Worm (Caenorhabditis elegans) whole organism, L1 larva: ENCODE measurements around the gene mpst-7.

ENCODE experiments used
- C04F5.9 ChIP-seq: sonication (generic microtip); optimal IDR thresholded peaks from 2 replicates; lab custom pipeline; 2016; ENCODE audit warnings: missing genetic modification characterization, missing compliant biosample characterization
- C16A3.4 ChIP-seq: fragments of 150-350 bp; optimal IDR thresholded peaks from 2 replicates; lab custom pipeline; 2014; ENCODE audit warnings: missing biosample characterization, missing genetic modification characterization
- aha-1 ChIP-seq: fragments of 150-350 bp; optimal IDR thresholded peaks from 2 replicates; lab custom pipeline; 2014; ENCODE audit warnings: missing biosample characterization, missing genetic modification characterization
- alr-1 ChIP-seq: fragments of 200-800 bp; sonication (Bioruptor generic); optimal IDR thresholded peaks from 2 replicates; lab custom pipeline; 2018; ENCODE audit warnings: borderline replicate concordance, mild to moderate bottlenecking, missing genetic modification characterization, missing compliant biosample characterization
- aly-2 ChIP-seq: fragments of 150-350 bp; optimal IDR thresholded peaks from 2 replicates; lab custom pipeline; 2014; ENCODE audit warnings: missing biosample characterization, missing genetic modification characterization
- blmp-1 ChIP-seq: fragments of 150-350 bp; optimal IDR thresholded peaks from 2 replicates; lab custom pipeline; 2014; ENCODE audit warnings: missing biosample characterization, missing genetic modification characterization
- ceh-82 ChIP-seq, 3 experiments: fragments of 150-350 bp in 1 of 3; sonication (generic microtip) in 2 of 3; optimal IDR thresholded peaks; 2 replicates each; lab custom pipeline; 2014 to 2017; ENCODE audit warnings: missing biosample characterization in 3 of 3, missing genetic modification characterization in 3 of 3
- ceh-90 ChIP-seq: sonication (generic microtip); optimal IDR thresholded peaks from 2 replicates; lab custom pipeline; 2016; ENCODE audit warnings: missing genetic modification characterization, missing compliant biosample characterization
- ces-1 ChIP-seq: fragments of 150-350 bp; optimal IDR thresholded peaks from 2 replicates; lab custom pipeline; 2014; ENCODE audit warnings: missing biosample characterization, missing genetic modification reagents, missing genetic modification characterization
- dsc-1 ChIP-seq: sonication (generic microtip); optimal IDR thresholded peaks from 2 replicates; lab custom pipeline; 2016; ENCODE audit warnings: mild to moderate bottlenecking, missing genetic modification characterization, missing compliant biosample characterization
- efl-1 ChIP-seq, 4 experiments: fragments of 150-350 bp; optimal IDR thresholded peaks in 3 of 4; peaks in 1 of 4; 1 replicate in 1 of 4; 2 replicates in 3 of 4; lab custom pipeline; 2014; ENCODE audit warnings: missing biosample characterization in 2 of 4, missing genetic modification characterization in 2 of 4, missing genetic modification reagents in 2 of 4
- egl-27 ChIP-seq, 2 experiments: fragments of 150-350 bp in 1 of 2; sonication (generic microtip); optimal IDR thresholded peaks; 3 replicates each; lab custom pipeline; 2017 to 2018; ENCODE audit warnings: missing biosample characterization in 2 of 2, missing genetic modification characterization in 2 of 2, missing genetic modification reagents in 2 of 2
- elt-2 ChIP-seq: sonication (generic microtip); optimal IDR thresholded peaks from 2 replicates; lab custom pipeline; 2016; ENCODE audit warnings: missing genetic modification characterization, mild to moderate bottlenecking, inconsistent platforms, missing compliant biosample characterization, missing genetic modification reagents
- elt-3 ChIP-seq, 6 experiments: fragments of 150-350 bp in 1 of 6; sonication (generic microtip); optimal IDR thresholded peaks; 2 replicates each; lab custom pipeline; 2017 to 2018; ENCODE audit warnings: missing biosample characterization in 6 of 6, missing genetic modification characterization in 6 of 6, inconsistent platforms in 1 of 6
- fkh-4 ChIP-seq: sonication (generic microtip); optimal IDR thresholded peaks from 2 replicates; lab custom pipeline; 2016; ENCODE audit warnings: missing compliant biosample characterization, missing genetic modification characterization, borderline replicate concordance
- fkh-8 ChIP-seq: sonication (generic microtip); optimal IDR thresholded peaks from 2 replicates; lab custom pipeline; 2016; ENCODE audit warnings: mild to moderate bottlenecking, missing genetic modification characterization, missing compliant biosample characterization
- grh-1 ChIP-seq: fragments of 200-800 bp; sonication (Bioruptor generic); IDR thresholded peaks from 2 replicates; pipeline ENCODE4 v1.3.6; 2022; ENCODE audit warnings: missing genetic modification reagents, missing genetic modification characterization, missing compliant biosample characterization
- hpl-2 ChIP-seq: fragments of 150-350 bp; optimal IDR thresholded peaks from 2 replicates; lab custom pipeline; 2014; ENCODE audit warnings: missing biosample characterization, missing genetic modification reagents, missing genetic modification characterization
- isw-1 ChIP-seq: fragments of 200-800 bp; sonication (Bioruptor generic); IDR thresholded peaks from 2 replicates; pipeline ENCODE4 v1.3.6; 2022; ENCODE audit warnings: missing genetic modification characterization, missing compliant biosample characterization
- lin-14 ChIP-seq: fragments of 200-800 bp; sonication (Bioruptor generic); optimal IDR thresholded peaks from 2 replicates; lab custom pipeline; 2018; ENCODE audit warnings: mild to moderate bottlenecking, missing genetic modification characterization, moderate library complexity, missing compliant biosample characterization
- lin-15B ChIP-seq: fragments of 150-350 bp; sonication (generic microtip); optimal IDR thresholded peaks from 3 replicates; lab custom pipeline; 2014; ENCODE audit warnings: missing biosample characterization, missing genetic modification characterization
- lin-35 ChIP-seq, 2 experiments: fragments of 150-350 bp; optimal IDR thresholded peaks; 2 replicates each; lab custom pipeline; 2014; ENCODE audit warnings: missing biosample characterization in 2 of 2, missing genetic modification characterization in 2 of 2, missing genetic modification reagents in 2 of 2
- lsy-2 ChIP-seq, 2 experiments: fragments of 150-350 bp; optimal IDR thresholded peaks; 2 replicates each; lab custom pipeline; 2014; ENCODE audit warnings: missing biosample characterization in 2 of 2, missing genetic modification characterization in 2 of 2
- mef-2 ChIP-seq: fragments of 150-350 bp; optimal IDR thresholded peaks from 2 replicates; lab custom pipeline; 2014; ENCODE audit warnings: missing biosample characterization, missing genetic modification characterization
- nhr-11 ChIP-seq: fragments of 150-350 bp; optimal IDR thresholded peaks from 2 replicates; lab custom pipeline; 2014; ENCODE audit warnings: missing biosample characterization, missing genetic modification characterization
- nhr-20 ChIP-seq: sonication (generic microtip); optimal IDR thresholded peaks from 2 replicates; lab custom pipeline; 2016; ENCODE audit warnings: mild to moderate bottlenecking, missing genetic modification characterization, missing compliant biosample characterization
- nhr-237 ChIP-seq: fragments of 150-350 bp; optimal IDR thresholded peaks from 2 replicates; lab custom pipeline; 2014; ENCODE audit warnings: missing biosample characterization, missing genetic modification characterization
- nhr-90 ChIP-seq: sonication (generic microtip); optimal IDR thresholded peaks from 2 replicates; lab custom pipeline; 2016; ENCODE audit warnings: mild to moderate bottlenecking, missing genetic modification characterization, missing compliant biosample characterization; ENCODE audit not compliant: poor library complexity
- pag-3 ChIP-seq: sonication (generic microtip); optimal IDR thresholded peaks from 2 replicates; lab custom pipeline; 2017; ENCODE audit warnings: missing genetic modification characterization, mild to moderate bottlenecking, missing compliant biosample characterization, antibody characterized with exemption, borderline replicate concordance; ENCODE audit not compliant: insufficient read depth
- pax-3 ChIP-seq: fragments of 200-800 bp; sonication (Bioruptor generic); optimal IDR thresholded peaks from 2 replicates; lab custom pipeline; 2018; ENCODE audit warnings: mild to moderate bottlenecking, missing genetic modification characterization, moderate library complexity, missing compliant biosample characterization
- pqm-1 ChIP-seq: sonication (generic microtip); optimal IDR thresholded peaks from 3 replicates; lab custom pipeline; 2017; ENCODE audit warnings: missing biosample characterization, missing genetic modification characterization
- skn-1 ChIP-seq: fragments of 150-350 bp; optimal IDR thresholded peaks from 2 replicates; lab custom pipeline; 2014; ENCODE audit warnings: missing biosample characterization, missing genetic modification characterization
- snpc-4 ChIP-seq: fragments of 150-350 bp; optimal IDR thresholded peaks from 2 replicates; lab custom pipeline; 2014; ENCODE audit warnings: missing biosample characterization, missing genetic modification characterization
- snu-23 ChIP-seq: sonication (generic microtip); optimal IDR thresholded peaks from 2 replicates; lab custom pipeline; 2016; ENCODE audit warnings: missing genetic modification characterization, missing compliant biosample characterization
- sptf-1 ChIP-seq: fragments of 150-350 bp; optimal IDR thresholded peaks from 2 replicates; lab custom pipeline; 2014; ENCODE audit warnings: missing biosample characterization, missing genetic modification characterization
- swsn-7 ChIP-seq: sonication (generic microtip); optimal IDR thresholded peaks from 2 replicates; lab custom pipeline; 2016; ENCODE audit warnings: missing genetic modification characterization, missing compliant biosample characterization
- tbx-2 ChIP-seq: sonication (generic microtip); optimal IDR thresholded peaks from 2 replicates; lab custom pipeline; 2016; ENCODE audit warnings: missing genetic modification characterization, missing compliant biosample characterization
- unc-130 ChIP-seq: fragments of 150-350 bp; optimal IDR thresholded peaks from 2 replicates; lab custom pipeline; 2017; ENCODE audit warnings: missing biosample characterization, missing genetic modification characterization, inconsistent platforms
- unc-98 ChIP-seq: fragments of 200-800 bp; sonication (Bioruptor generic); IDR thresholded peaks from 2 replicates; pipeline ENCODE4 v1.3.6; 2022; ENCODE audit warnings: missing genetic modification characterization, missing compliant biosample characterization
- vab-15 ChIP-seq: sonication (generic microtip); optimal IDR thresholded peaks from 2 replicates; lab custom pipeline; 2017; ENCODE audit warnings: missing genotype, mild to moderate bottlenecking, missing genetic modification characterization, missing compliant biosample characterization

mpst-7 gene

ce11 chrV:12944229-12944628, 16.7 kb downstream of the mpst-7 start, which contains the start of gene T16G1.3:
T16G1.3 (minus strand) TSS chrV:12944329.
- no peak for TF ChIP-seq lin-35 (GFP tag; optimal IDR thresholded peaks at IDR 0.05; lab: Kevin White, UChicago)
- TF ChIP-seq sptf-1 (tag; lab: Kevin White, UChicago) = no peak
- TF ChIP-seq pqm-1 (tag; lab: Kevin White, UChicago) = no peak
- no peak for TF ChIP-seq isw-1
- TF ChIP-seq ceh-90 = no peak
- TF ChIP-seq blmp-1 = no peak
- no peak for TF ChIP-seq egl-27 (tag; optimal IDR thresholded peaks at IDR 0.05; lab: Kevin White, UChicago)
- no peak for TF ChIP-seq elt-2 (tag; lab: Kevin White, UChicago)
- TF ChIP-seq ceh-82 (tag; optimal IDR thresholded peaks at IDR 0.05; lab: Kevin White, UChicago) = no peak
- TF ChIP-seq vab-15 = no peak
- no peak for TF ChIP-seq aly-2 (tag; lab: Kevin White, UChicago)
- no peak for TF ChIP-seq hpl-2 (GFP tag; lab: Kevin White, UChicago)
- TF ChIP-seq dsc-1 (tag; lab: Kevin White, UChicago) = no peak

- TF ChIP-seq lin-15B (tag; lab: Kevin White, UChicago) = no peak
- TF ChIP-seq elt-2 (tag; lab: Kevin White, UChicago) = no peak
- TF ChIP-seq mef-2 (tag; lab: Kevin White, UChicago) = no peak
- no peak for TF ChIP-seq tbx-2 (tag; lab: Kevin White, UChicago)
- TF ChIP-seq skn-1 = no peak
- no peak for TF ChIP-seq fkh-4 (tag; lab: Kevin White, UChicago)
- no peak for TF ChIP-seq snu-23
- no peak for TF ChIP-seq unc-130
- TF ChIP-seq pax-3 = no peak
- no peak for TF ChIP-seq elt-3 (tag; optimal IDR thresholded peaks at IDR 0.05; lab: Kevin White, UChicago)
- no peak for TF ChIP-seq pag-3 (tag; lab: Kevin White, UChicago)
- no peak for TF ChIP-seq swsn-7 (tag; lab: Kevin White, UChicago)
- TF ChIP-seq dsc-1 (tag; lab: Kevin White, UChicago) = no peak
- no peak for TF ChIP-seq snpc-4 (tag; lab: Kevin White, UChicago)
- TF ChIP-seq grh-1 (GFP tag; lab: Robert Waterston, UW) = no peak
- no peak for TF ChIP-seq C16A3.4 (tag; lab: Kevin White, UChicago)
- TF ChIP-seq, all 84 proteins: peak for 0
Measured at ce11 chrV:12943399-12943798, 17.5 kb downstream of the mpst-7 start.

- TF ChIP-seq nhr-90 (tag; lab: Kevin White, UChicago) (no peak), nhr-237 (no peak), fkh-8 (tag; lab: Kevin White, UChicago) (no peak), vab-15 (no peak), aha-1 (no peak), lsy-2 (tag; optimal IDR thresholded peaks at IDR 0.05; lab: Kevin White, UChicago) (no peak), nhr-11 (tag; lab: Kevin White, UChicago) (no peak), blmp-1 (no peak), lin-35 (GFP tag; optimal IDR thresholded peaks at IDR 0.05; lab: Kevin White, UChicago) (peak in 1 of 2 experiments; percentile 22), efl-1 (optimal IDR thresholded peaks at IDR 0.05; lab: Kevin White, UChicago) (no peak), efl-1 (GFP tag; optimal IDR thresholded peaks at IDR 0.05 in 1 of 2; lab: Kevin White, UChicago) (peak in 1 of 2 experiments; percentile 46), unc-98 (GFP tag; lab: Robert Waterston, UW) (no peak), elt-3 (tag; optimal IDR thresholded peaks at IDR 0.05; lab: Kevin White, UChicago) (no peak), lin-14 (no peak), nhr-20 (peak; percentile 8), pag-3 (tag; lab: Kevin White, UChicago) (no peak), alr-1 (tag; lab: Kevin White, UChicago) (no peak), ces-1 (GFP tag; lab: Kevin White, UChicago) (no peak), C04F5.9 (tag; lab: Kevin White, UChicago) (no peak), elt-2 (tag; lab: Kevin White, UChicago) (peak; percentile 88)
Measured at ce11 chrV:12941797-12942474, 19.0 kb downstream of the mpst-7 start, which contains the start of gene T16G1.4. T16G1.4 (minus strand) TSS chrV:12941847.
